Fruit fly (Drosophila melanogaster): ENCODE measurements around the gene CG33710.

DNA sequence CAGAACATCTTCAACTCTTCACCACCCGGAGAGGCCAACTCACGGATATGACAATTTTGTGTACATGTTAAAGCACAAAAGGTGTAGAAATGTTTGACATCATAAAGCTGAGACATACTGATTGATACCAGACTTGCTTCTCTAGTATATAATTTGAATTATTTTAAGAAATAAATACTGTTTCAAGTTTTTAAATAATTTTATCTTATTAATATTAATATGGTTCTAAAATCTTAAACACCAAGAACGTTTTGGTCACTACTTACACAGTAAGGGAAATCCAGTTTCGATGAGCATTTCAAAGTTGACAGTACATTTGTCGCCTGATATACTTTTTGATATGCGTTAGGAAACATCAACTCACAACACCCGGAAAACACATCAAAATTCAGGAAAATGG, 33.2 kb upstream of the CG33710 start, which contains the start of the genes hale and schuy:
- TF ChIP-seq Dll (optimal IDR thresholded peaks at IDR 0.05) (no peak), pan (optimal IDR thresholded peaks at IDR 0.05) (no peak), usp (GFP tag; optimal IDR thresholded peaks at IDR 0.05) (no peak), CG8478 (optimal IDR thresholded peaks at IDR 0.05) (no peak)
